Fruit fly (Drosophila melanogaster) whole organism, wandering third instar larva: ENCODE measurements around the gene Elp1.

Source experiments
- Abd-B ChIP-seq: fragments of >200 bp; optimal IDR thresholded peaks from 2 replicates; lab custom pipeline; 2017; ENCODE audit warnings: missing biosample characterization, missing genetic modification characterization
- CG9705 ChIP-seq: fragments of 200-800 bp; sonication (Bioruptor generic); optimal IDR thresholded peaks from 2 replicates; lab custom pipeline; 2018; ENCODE audit warnings: missing biosample characterization, mild to moderate bottlenecking, missing genetic modification characterization
- CrebA ChIP-seq: fragments of 200-800 bp; sonication (Bioruptor generic); optimal IDR thresholded peaks from 2 replicates; lab custom pipeline; 2016; ENCODE audit warnings: missing biosample characterization, mild to moderate bottlenecking, missing genetic modification characterization, borderline replicate concordance
- Dfd ChIP-seq: fragments of >200 bp; optimal IDR thresholded peaks from 2 replicates; lab custom pipeline; 2017; ENCODE audit warnings: missing biosample characterization, missing genetic modification characterization
- Dif ChIP-seq: fragments of 200-275, 200-300 bp; sonication (Bioruptor generic); optimal IDR thresholded peaks from 2 replicates; lab custom pipeline; 2018; ENCODE audit warnings: missing biosample characterization, missing genetic modification characterization; ENCODE audit not compliant: partially characterized antibody
- HLH106 ChIP-seq: fragments of 200-800 bp; optimal IDR thresholded peaks from 3 replicates; lab custom pipeline; 2019; ENCODE audit warnings: missing biosample characterization, mild to moderate bottlenecking, missing genetic modification characterization, moderate library complexity
- Hnf4 ChIP-seq: fragments of 200-800 bp; sonication (Bioruptor generic); optimal IDR thresholded peaks from 2 replicates; lab custom pipeline; 2016; ENCODE audit warnings: missing biosample characterization, mild to moderate bottlenecking, missing genetic modification characterization
- Hr78 ChIP-seq: fragments of >200 bp; optimal IDR thresholded peaks from 2 replicates; lab custom pipeline; 2017; ENCODE audit warnings: missing biosample characterization, missing genetic modification characterization
- Hr83 ChIP-seq: fragments of 200-300 bp; sonication (Bioruptor generic); optimal IDR thresholded peaks from 2 replicates; lab custom pipeline; 2016; ENCODE audit warnings: missing biosample characterization, mild to moderate bottlenecking, missing genetic modification characterization, moderate library complexity; ENCODE audit not compliant: poor library complexity, severe bottlenecking
- Jra ChIP-seq: sonication (Bioruptor generic); optimal IDR thresholded peaks from 2 replicates; lab custom pipeline; 2016; ENCODE audit warnings: missing biosample characterization, missing genetic modification characterization
- Mio ChIP-seq: sonication (Bioruptor generic); optimal IDR thresholded peaks from 2 replicates; lab custom pipeline; 2016; ENCODE audit warnings: missing biosample characterization, missing genetic modification characterization
- Myc ChIP-seq: fragments of >200 bp; optimal IDR thresholded peaks from 2 replicates; lab custom pipeline; 2017
- N ChIP-seq: fragments of >200 bp; optimal IDR thresholded peaks from 2 replicates; lab custom pipeline; 2018; ENCODE audit warnings: missing biosample characterization, missing external identifiers, missing genetic modification characterization
- OdsH ChIP-seq: fragments of 200-800 bp; sonication (Bioruptor generic); optimal IDR thresholded peaks from 2 replicates; lab custom pipeline; 2016; ENCODE audit warnings: missing biosample characterization, mild to moderate bottlenecking, missing genetic modification characterization
- Rel ChIP-seq, 2 experiments: fragments of 200-800 bp; sonication (Bioruptor generic) in 1 of 2; optimal IDR thresholded peaks; 2 replicates in 1 of 2; 3 replicates in 1 of 2; lab custom pipeline; 2016 to 2019; ENCODE audit warnings: mild to moderate bottlenecking in 2 of 2, missing biosample characterization in 2 of 2, missing genetic modification characterization in 2 of 2, moderate library complexity in 1 of 2
- Sp1 ChIP-seq: fragments of 200-800 bp; sonication (Bioruptor generic); optimal IDR thresholded peaks from 3 replicates; lab custom pipeline; 2019; ENCODE audit warnings: missing biosample characterization, mild to moderate bottlenecking, missing genetic modification characterization, moderate library complexity
- Vsx2 ChIP-seq: fragments of 200-300, 225-300 bp; sonication (Bioruptor generic); optimal IDR thresholded peaks from 2 replicates; lab custom pipeline; 2018; ENCODE audit warnings: missing biosample characterization, missing genetic modification characterization; ENCODE audit not compliant: partially characterized antibody
- br ChIP-seq: fragments of 200-800 bp; sonication (Bioruptor generic); optimal IDR thresholded peaks from 2 replicates; lab custom pipeline; 2016; ENCODE audit warnings: missing biosample characterization, missing genetic modification characterization
- dl ChIP-seq, 2 experiments: fragments of 175-275, 200-275 bp in 1 of 2; fragments of 200-275 bp in 1 of 2; sonication (Bioruptor generic); optimal IDR thresholded peaks; lab custom pipeline; 2018; ENCODE audit warnings: mild to moderate bottlenecking in 2 of 2, missing biosample characterization in 2 of 2, missing genetic modification characterization in 2 of 2, moderate library complexity in 2 of 2; ENCODE audit not compliant: partially characterized antibody in 2 of 2, insufficient read depth in 1 of 2
- dmrt93B ChIP-seq: fragments of 200-800 bp; sonication (Bioruptor generic); optimal IDR thresholded peaks from 2 replicates; lab custom pipeline; 2018; ENCODE audit warnings: missing biosample characterization, mild to moderate bottlenecking, missing genetic modification characterization
- dsf ChIP-seq: sonication (Bioruptor generic); optimal IDR thresholded peaks from 2 replicates; lab custom pipeline; 2016; ENCODE audit warnings: missing biosample characterization, missing genetic modification characterization, borderline replicate concordance
- ey ChIP-seq: fragments of 200-800 bp; sonication (Bioruptor generic); optimal IDR thresholded peaks from 2 replicates; lab custom pipeline; 2016; ENCODE audit warnings: missing biosample characterization, missing genetic modification characterization
- foxo ChIP-seq, 2 experiments: fragments of 200-800 bp; sonication (Bioruptor generic); optimal IDR thresholded peaks; 2 replicates in 1 of 2; 3 replicates in 1 of 2; lab custom pipeline; 2016 to 2017; ENCODE audit warnings: missing biosample characterization in 2 of 2, missing genetic modification characterization in 2 of 2
- fru ChIP-seq: fragments of 200-800 bp; sonication (Bioruptor generic); optimal IDR thresholded peaks from 3 replicates; lab custom pipeline; 2016; ENCODE audit warnings: missing biosample characterization, mild to moderate bottlenecking, missing genetic modification characterization
- h ChIP-seq: fragments of 200-800 bp; sonication (Bioruptor generic); optimal IDR thresholded peaks from 3 replicates; lab custom pipeline; 2016; ENCODE audit warnings: missing biosample characterization, mild to moderate bottlenecking, missing genetic modification characterization
- jim ChIP-seq: fragments of 175-275, 200-325 bp; sonication (Bioruptor generic); optimal IDR thresholded peaks from 2 replicates; lab custom pipeline; 2016; ENCODE audit warnings: missing biosample characterization, mild to moderate bottlenecking, missing genetic modification characterization
- lola ChIP-seq: fragments of >200 bp; optimal IDR thresholded peaks from 2 replicates; lab custom pipeline; 2017; ENCODE audit warnings: missing biosample characterization, missing genetic modification characterization
- pan ChIP-seq: fragments of >200 bp; optimal IDR thresholded peaks from 2 replicates; lab custom pipeline; 2017
- psq ChIP-seq: fragments of 200-800 bp; sonication (Bioruptor generic); optimal IDR thresholded peaks from 3 replicates; lab custom pipeline; 2017; ENCODE audit warnings: missing biosample characterization, mild to moderate bottlenecking, missing genetic modification characterization, moderate library complexity
- rgr ChIP-seq: fragments of 200-800 bp; sonication (Bioruptor generic); optimal IDR thresholded peaks from 3 replicates; lab custom pipeline; 2016; ENCODE audit warnings: missing biosample characterization, mild to moderate bottlenecking, missing genetic modification characterization
- sage ChIP-seq: fragments of 200-800 bp; sonication (Bioruptor generic); optimal IDR thresholded peaks from 2 replicates; lab custom pipeline; 2016; ENCODE audit warnings: missing biosample characterization, mild to moderate bottlenecking, missing genetic modification characterization
- sv ChIP-seq: fragments of 200-800 bp; sonication (Bioruptor generic); optimal IDR thresholded peaks from 3 replicates; lab custom pipeline; 2016; ENCODE audit warnings: missing biosample characterization, missing genetic modification characterization
- tai ChIP-seq: sonication (Bioruptor generic); optimal IDR thresholded peaks from 2 replicates; lab custom pipeline; 2016; ENCODE audit warnings: missing biosample characterization, missing genetic modification characterization
- usp ChIP-seq: fragments of >200 bp; optimal IDR thresholded peaks from 2 replicates; lab custom pipeline; 2017; ENCODE audit warnings: missing biosample characterization, missing genetic modification characterization
- woc ChIP-seq: sonication (Bioruptor generic); optimal IDR thresholded peaks from 2 replicates; lab custom pipeline; 2016; ENCODE audit warnings: missing biosample characterization, mild to moderate bottlenecking, missing genetic modification characterization

The Elp1 gene

dm6 chr3R:11604654-11605436, 45.9 kb upstream of the Elp1 start:
- TF ChIP-seq dl (GFP tag; optimal IDR thresholded peaks at IDR 0.05; lab: Kevin White, UChicago; ENCODE audit: insufficient read depth in 1 of 2, partially characterized antibody in 2 of 2) (peak; percentile 87 to 88), pan (lab: Kevin White, UChicago) (no peak), Vsx2 (GFP tag; lab: Kevin White, UChicago) (peak; percentile 81), psq (GFP tag; lab: Kevin White, UChicago) (no peak), Dif (GFP tag; lab: Kevin White, UChicago) (peak; percentile 94)

- no peak for TF ChIP-seq h (GFP tag; lab: Kevin White, UChicago)
- TF ChIP-seq woc (GFP tag; lab: Kevin White, UChicago) = no peak
- no peak for TF ChIP-seq tai (GFP tag; lab: Kevin White, UChicago)
- TF ChIP-seq dsf = no peak
- no peak for TF ChIP-seq usp (GFP tag; lab: Kevin White, UChicago)
- no peak for TF ChIP-seq Hr78
- no peak for TF ChIP-seq psq (GFP tag; lab: Kevin White, UChicago)
- TF ChIP-seq Dfd (GFP tag; lab: Kevin White, UChicago) = no peak
- no peak for TF ChIP-seq CG9705
- no peak for TF ChIP-seq Jra (GFP tag; lab: Kevin White, UChicago)
- TF ChIP-seq Hr83 (GFP tag; lab: Kevin White, UChicago) = no peak
- no peak for TF ChIP-seq jim
- TF ChIP-seq Hnf4 (GFP tag; lab: Kevin White, UChicago) = no peak
- no peak for TF ChIP-seq CrebA
- TF ChIP-seq N (GFP tag; lab: Kevin White, UChicago) = no peak
- no peak for TF ChIP-seq Dif (GFP tag; lab: Kevin White, UChicago)
Measured at dm6 chr3R:11606679-11607078, 44.1 kb upstream of the Elp1 start.

dm6 chr3R:11612467-11612866, 38.3 kb upstream of the Elp1 start:
- TF ChIP-seq CG9705 (no peak), Dif (GFP tag; lab: Kevin White, UChicago) (no peak), Mio (GFP tag; lab: Kevin White, UChicago) (no peak), Dfd (GFP tag; lab: Kevin White, UChicago) (no peak), br (GFP tag; lab: Kevin White, UChicago) (no peak), foxo (GFP tag; optimal IDR thresholded peaks at IDR 0.05; lab: Kevin White, UChicago) (no peak), dsf (no peak), fru (GFP tag; lab: Kevin White, UChicago) (no peak), lola (GFP tag; lab: Kevin White, UChicago) (no peak), sage (GFP tag; lab: Kevin White, UChicago) (no peak), h (GFP tag; lab: Kevin White, UChicago) (no peak), dmrt93B (GFP tag; lab: Kevin White, UChicago) (no peak)

- no peak for TF ChIP-seq dl (GFP tag; optimal IDR thresholded peaks at IDR 0.05; lab: Kevin White, UChicago; ENCODE audit: insufficient read depth in 1 of 2, partially characterized antibody in 2 of 2)
- TF ChIP-seq lola (GFP tag; lab: Kevin White, UChicago) = no peak
- peak; percentile 75 for TF ChIP-seq Myc (lab: Kevin White, UChicago)
- peak; percentile 49 for TF ChIP-seq HLH106
- TF ChIP-seq dmrt93B (GFP tag; lab: Kevin White, UChicago) = peak; percentile 17
- TF ChIP-seq rgr = peak; percentile 67
- peak; percentile 62 for TF ChIP-seq Hnf4 (GFP tag; lab: Kevin White, UChicago)
- TF ChIP-seq CG9705 = peak; percentile 0
- TF ChIP-seq Abd-B = no peak
- no peak for TF ChIP-seq jim
- peak; percentile 61 for TF ChIP-seq sv (GFP tag; lab: Kevin White, UChicago)
- no peak for TF ChIP-seq Sp1 (GFP tag; lab: Kevin White, UChicago)
- peak; percentile 21 for TF ChIP-seq br (GFP tag; lab: Kevin White, UChicago)
- TF ChIP-seq Mio (GFP tag; lab: Kevin White, UChicago) = no peak
- TF ChIP-seq ey = peak; percentile 47
- TF ChIP-seq OdsH (GFP tag; lab: Kevin White, UChicago) = peak; percentile 63
- TF ChIP-seq h (GFP tag; lab: Kevin White, UChicago) = peak; percentile 63
- TF ChIP-seq Jra (GFP tag; lab: Kevin White, UChicago) = no peak
- TF ChIP-seq psq (GFP tag; lab: Kevin White, UChicago) = peak; percentile 40
- no peak for TF ChIP-seq N (GFP tag; lab: Kevin White, UChicago)
- TF ChIP-seq Rel (GFP tag; optimal IDR thresholded peaks at IDR 0.05; lab: Kevin White, UChicago) = no peak
- no peak for TF ChIP-seq Rel (tag; optimal IDR thresholded peaks at IDR 0.05; lab: Kevin White, UChicago)
- peak in 1 of 2 experiments; percentile 27 for TF ChIP-seq foxo (GFP tag; optimal IDR thresholded peaks at IDR 0.05; lab: Kevin White, UChicago)
- TF ChIP-seq Hr83 (GFP tag; lab: Kevin White, UChicago) = peak; percentile 52
- TF ChIP-seq tai (GFP tag; lab: Kevin White, UChicago) = peak; percentile 74
- no peak for TF ChIP-seq sage (GFP tag; lab: Kevin White, UChicago)
Measured at dm6 chr3R:11613252-11614036, 37.3 kb upstream of the Elp1 start.
